Fruit fly (Drosophila melanogaster): ENCODE results near the gene atk.
A peak's percentile ranks its signal among the peaks of the same experiment; 100 is the strongest.

Gene atk

DNA sequence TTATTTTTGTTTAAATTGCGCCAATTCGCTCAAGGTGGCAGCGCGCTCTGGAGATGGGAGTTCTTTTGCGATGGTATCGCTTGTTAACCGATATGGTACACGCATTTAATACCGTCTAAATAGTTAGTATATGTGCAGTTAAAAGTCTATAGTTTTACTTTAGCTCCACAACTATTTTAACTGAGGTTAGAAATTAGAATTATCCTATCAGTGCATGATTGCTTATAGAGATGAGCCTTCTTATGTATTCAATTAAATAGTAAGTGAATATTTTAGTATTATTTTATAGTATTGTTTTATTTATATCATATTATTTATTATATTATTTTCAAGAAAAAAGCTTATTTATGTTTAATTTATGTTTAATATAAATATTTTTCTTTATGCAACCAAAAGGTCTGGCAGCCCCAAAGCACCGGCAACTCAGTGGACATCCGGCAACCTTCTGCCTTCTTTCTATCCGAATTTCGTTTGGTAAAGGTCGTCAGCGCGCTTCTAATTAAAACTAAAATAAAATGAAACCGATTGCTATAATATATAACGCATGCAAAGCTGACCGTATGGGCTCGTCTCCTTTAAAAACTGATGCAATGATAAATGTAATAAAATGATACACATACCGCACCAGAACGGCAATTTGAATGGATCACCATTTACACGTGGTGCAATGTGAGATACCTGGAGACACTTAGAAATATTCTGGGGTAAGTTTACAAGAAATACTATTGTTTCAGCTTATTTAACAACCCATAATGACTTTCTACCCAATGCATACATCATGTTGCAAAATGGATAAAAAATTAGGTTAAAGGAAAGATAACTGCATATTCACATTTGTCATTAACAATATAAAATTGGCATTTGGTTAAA lies 11.6 kb downstream of the atk start, which contains the start of gene CG5199 (continued):
- TF ChIP-seq ERR (GFP tag; optimal IDR thresholded peaks at IDR 0.05), result no peak
- no peak for TF ChIP-seq CG2199 (GFP tag; IDR thresholded peaks at IDR 0.05)
- TF ChIP-seq dan (GFP tag; IDR thresholded peaks at IDR 0.05), result no peak
- TF ChIP-seq Dp (GFP tag; optimal IDR thresholded peaks at IDR 0.05), result peak; percentile 62
- no peak for TF ChIP-seq CrebB (tag; optimal IDR thresholded peaks at IDR 0.05)
- TF ChIP-seq CG4730 (GFP tag; IDR thresholded peaks at IDR 0.05), result peak; percentile 54
- peak; percentile 61 for TF ChIP-seq Blimp-1 (GFP tag; optimal IDR thresholded peaks at IDR 0.05)
- peak; percentile 67 for TF ChIP-seq Rfx (GFP tag; IDR thresholded peaks at IDR 0.05)
- no peak for TF ChIP-seq CG5953 (GFP tag; IDR thresholded peaks at IDR 0.05)
- peak; percentile 40 for TF ChIP-seq Ets97D (GFP tag; optimal IDR thresholded peaks at IDR 0.05)
- TF ChIP-seq Fer2 (tag; optimal IDR thresholded peaks at IDR 0.05), result peak; percentile 29
- no peak for TF ChIP-seq kni (GFP tag; optimal IDR thresholded peaks at IDR 0.05)
- peak; percentile 53 for TF ChIP-seq CG15514 (GFP tag; optimal IDR thresholded peaks at IDR 0.05)
- no peak for TF ChIP-seq CG8089 (GFP tag; optimal IDR thresholded peaks at IDR 0.05)
- 0 out of 2 replicates have a peak, but pooled peaks have one; percentile 45 for TF ChIP-seq CG11085 (GFP tag; IDR thresholded peaks at IDR 0.05)
- peak; percentile 74 for TF ChIP-seq CG34224 (GFP tag; IDR thresholded peaks at IDR 0.05; ENCODE audit: partially characterized antibody)
- peak; percentile 54 for TF ChIP-seq CG13296 (GFP tag; optimal IDR thresholded peaks at IDR 0.05)
- peak; percentile 24 for TF ChIP-seq Dip3 (GFP tag; optimal IDR thresholded peaks at IDR 0.05)
- peak; percentile 53 for TF ChIP-seq wor (GFP tag; IDR thresholded peaks at IDR 0.05)
- no peak for TF ChIP-seq CG10565 (GFP tag; optimal IDR thresholded peaks at IDR 0.05)
- TF ChIP-seq zfh1 (GFP tag; IDR thresholded peaks at IDR 0.05), result peak; percentile 62; the same call in 1 of the 3 replicates
- TF ChIP-seq lmd (GFP tag; IDR thresholded peaks at IDR 0.05), result peak; percentile 75
- peak; percentile 69 for TF ChIP-seq NFAT (GFP tag; IDR thresholded peaks at IDR 0.05)
- TF ChIP-seq dysf (GFP tag; IDR thresholded peaks at IDR 0.05), result peak; percentile 77
- TF ChIP-seq ara (GFP tag; IDR thresholded peaks at IDR 0.05), result no peak
- no peak for TF ChIP-seq CG3065 (GFP tag; optimal IDR thresholded peaks at IDR 0.05)
- no peak for TF ChIP-seq chn (GFP tag; optimal IDR thresholded peaks at IDR 0.05)
- peak; percentile 58 for TF ChIP-seq CG7839 (tag; optimal IDR thresholded peaks at IDR 0.05)
- TF ChIP-seq CG18764 (GFP tag; optimal IDR thresholded peaks at IDR 0.05), result no peak
- no peak for TF ChIP-seq CG12769 (tag; optimal IDR thresholded peaks at IDR 0.05)
- peak; percentile 75 for TF ChIP-seq CG3281 (GFP tag; optimal IDR thresholded peaks at IDR 0.05)
- TF ChIP-seq tna (GFP tag; IDR thresholded peaks at IDR 0.05; ENCODE audit: partially characterized antibody), result no peak; the same call in 1 of the 2 replicates
- TF ChIP-seq sens-2 (GFP tag; IDR thresholded peaks at IDR 0.05), result no peak
- TF ChIP-seq nom (GFP tag; optimal IDR thresholded peaks at IDR 0.05), result no peak
- peak; percentile 19 for TF ChIP-seq CG18476 (GFP tag; optimal IDR thresholded peaks at IDR 0.05)
- TF ChIP-seq repo (GFP tag; optimal IDR thresholded peaks at IDR 0.05), result no peak
- peak; percentile 77 for TF ChIP-seq CG12659 (GFP tag; optimal IDR thresholded peaks at IDR 0.05)
- peak; percentile 33; the same call in 1 of the 2 replicates for TF ChIP-seq esg (GFP tag; conservative IDR thresholded peaks at IDR 0.05)
- TF ChIP-seq Hr78 (GFP tag; optimal IDR thresholded peaks at IDR 0.05), result no peak
- peak; percentile 17 for TF ChIP-seq CG8281 (tag; optimal IDR thresholded peaks at IDR 0.05)
- no peak for TF ChIP-seq sim (GFP tag; IDR thresholded peaks at IDR 0.05)
- no peak for TF ChIP-seq bowl (GFP tag; IDR thresholded peaks at IDR 0.05)
- TF ChIP-seq hkb (optimal IDR thresholded peaks at IDR 0.05), result no peak
- TF ChIP-seq hkb (GFP tag; IDR thresholded peaks at IDR 0.05), result no peak
- TF ChIP-seq H15 (GFP tag; IDR thresholded peaks at IDR 0.05), result peak; percentile 39; the same call in 1 of the 3 replicates
- peak; percentile 20 for TF ChIP-seq CG10274 (GFP tag; optimal IDR thresholded peaks at IDR 0.05)
- peak; percentile 30 for TF ChIP-seq CG8290 (GFP tag; optimal IDR thresholded peaks at IDR 0.05)
- no peak for TF ChIP-seq CG8290 (tag; optimal IDR thresholded peaks at IDR 0.05)
- no peak for TF ChIP-seq cg (GFP tag; optimal IDR thresholded peaks at IDR 0.05)
